Fruit fly (Drosophila melanogaster) whole organism, embryonic: ENCODE data around the gene CG13088.

Experiments
- CG9609 ChIP-seq: fragments of 200-800 bp; sonication (Bioruptor generic); optimal IDR thresholded peaks from 3 replicates; lab custom pipeline; 2016; ENCODE audit warnings: missing biosample characterization, missing genetic modification characterization
- Dref ChIP-seq: fragments of 200-800 bp; sonication (Bioruptor generic); IDR thresholded peaks from 2 replicates; pipeline ENCODE4 v1.3.6; 2022; ENCODE audit warnings: missing biosample characterization, missing genetic modification characterization
- Xrp1 ChIP-seq: fragments of 200-800 bp; sonication (Bioruptor generic); IDR thresholded peaks from 2 replicates; pipeline ENCODE4 v1.3.6; 2022; ENCODE audit warnings: missing biosample characterization, missing genetic modification characterization
- ap ChIP-seq: fragments of 200-800 bp; sonication (Bioruptor generic); IDR thresholded peaks from 2 replicates; pipeline ENCODE4 v1.3.6; 2022; ENCODE audit warnings: missing biosample characterization, missing genetic modification characterization
- br ChIP-seq: fragments of >200 bp; optimal IDR thresholded peaks from 2 replicates; lab custom pipeline; 2017
- ci ChIP-seq: fragments of 200-800 bp; sonication (Bioruptor generic); IDR thresholded peaks from 3 replicates; pipeline ENCODE4 v1.3.6; 2022; ENCODE audit warnings: missing biosample characterization, missing genetic modification characterization
- ftz-f1 ChIP-seq: fragments of 200-800 bp; sonication (Bioruptor generic); optimal IDR thresholded peaks from 2 replicates; lab custom pipeline; 2016; ENCODE audit warnings: missing biosample characterization, missing genetic modification characterization
- scrt ChIP-seq: fragments of 200-800 bp; sonication (Bioruptor generic); optimal IDR thresholded peaks from 2 replicates; lab custom pipeline; 2018; ENCODE audit warnings: missing biosample characterization, mild to moderate bottlenecking, missing genetic modification characterization, moderate library complexity
- sob ChIP-seq: fragments of 200-800 bp; sonication (Bioruptor generic); IDR thresholded peaks from 2 replicates; pipeline ENCODE4 v1.3.6; 2022; ENCODE audit warnings: missing biosample characterization, missing genetic modification characterization

- TF ChIP-seq Xrp1 (GFP tag; lab: Robert Waterston, UW) (no peak), sob (no peak), Dref (no peak), ci (GFP tag; lab: Robert Waterston, UW) (no peak), CG9609 (GFP tag; lab: Kevin White, UChicago) (no peak), br (lab: Kevin White, UChicago) (no peak), ftz-f1 (GFP tag; lab: Kevin White, UChicago) (no peak), scrt (GFP tag; lab: Kevin White, UChicago) (no peak), ap (GFP tag; lab: Robert Waterston, UW) (no peak)
Observed at dm6 chr2L:8534118-8534514, 45.3 kb downstream of the CG13088 start.
